Fruit fly (Drosophila melanogaster) whole organism, prepupa: ENCODE data around the gene CG10336.
A peak's percentile ranks its signal among the peaks of the same experiment; 100 is the strongest.

Experiments used
- Blimp-1 ChIP-seq: fragments of 200-800 bp; sonication (Bioruptor generic); optimal IDR thresholded peaks from 3 replicates; lab custom pipeline; 2017; ENCODE audit warnings: missing biosample characterization, missing genetic modification characterization, mild to moderate bottlenecking, moderate library complexity, missing genetic modification reagents
- CG10669 ChIP-seq: fragments of 200-800 bp; sonication (Bioruptor generic); optimal IDR thresholded peaks from 3 replicates; lab custom pipeline; 2018; ENCODE audit warnings: missing biosample characterization, mild to moderate bottlenecking, missing genetic modification characterization, moderate library complexity
- CG11294 ChIP-seq: fragments of 200-800 bp; sonication (Bioruptor generic); IDR thresholded peaks from 2 replicates; pipeline ENCODE4 v1.3.6; 2022; ENCODE audit warnings: missing biosample characterization, missing genetic modification characterization
- CG11762 ChIP-seq: fragments of 200-800 bp; sonication (Bioruptor generic); optimal IDR thresholded peaks from 3 replicates; lab custom pipeline; 2016; ENCODE audit warnings: missing biosample characterization, missing genetic modification characterization; ENCODE audit not compliant: insufficient read depth
- CG11902 ChIP-seq: fragments of 200-800 bp; sonication (Bioruptor generic); optimal IDR thresholded peaks from 3 replicates; lab custom pipeline; 2016; ENCODE audit warnings: missing biosample characterization, missing genetic modification characterization
- CG15336 ChIP-seq: fragments of 200-800 bp; sonication (Bioruptor generic); IDR thresholded peaks from 2 replicates; pipeline ENCODE4 v1.3.6; 2022; ENCODE audit warnings: missing biosample characterization, missing genetic modification characterization
- CG1621 ChIP-seq: fragments of 200-800 bp; sonication (Bioruptor generic); optimal IDR thresholded peaks from 3 replicates; lab custom pipeline; 2018; ENCODE audit warnings: missing biosample characterization, mild to moderate bottlenecking, missing genetic modification characterization
- CG16779 ChIP-seq: fragments of 200-800 bp; sonication (Bioruptor generic); optimal IDR thresholded peaks from 3 replicates; lab custom pipeline; 2017; ENCODE audit warnings: missing biosample characterization, mild to moderate bottlenecking, missing genetic modification characterization
- CG31627 ChIP-seq: fragments of 200-800 bp; sonication (Bioruptor generic); optimal IDR thresholded peaks from 3 replicates; lab custom pipeline; 2016; ENCODE audit warnings: missing biosample characterization, missing genetic modification characterization
- CG32006 ChIP-seq: fragments of 200-800 bp; sonication (Bioruptor generic); optimal IDR thresholded peaks from 3 replicates; lab custom pipeline; 2017; ENCODE audit warnings: missing biosample characterization, mild to moderate bottlenecking, missing genetic modification characterization
- CG3919 ChIP-seq: fragments of 200-800 bp; sonication (Bioruptor generic); optimal IDR thresholded peaks from 3 replicates; lab custom pipeline; 2016; ENCODE audit warnings: missing biosample characterization, missing genetic modification characterization
- CG4318 ChIP-seq: fragments of 200-800 bp; sonication (Bioruptor generic); optimal IDR thresholded peaks from 3 replicates; lab custom pipeline; 2017; ENCODE audit warnings: missing biosample characterization, mild to moderate bottlenecking, missing genetic modification characterization
- CG6163 ChIP-seq: fragments of 200-800 bp; sonication (Bioruptor generic); IDR thresholded peaks from 3 replicates; pipeline ENCODE4 v1.3.6; 2022; ENCODE audit warnings: missing biosample characterization, missing genetic modification characterization
- CG6792 ChIP-seq: fragments of 200-800 bp; sonication (Bioruptor generic); optimal IDR thresholded peaks from 3 replicates; lab custom pipeline; 2016; ENCODE audit warnings: missing biosample characterization, missing genetic modification characterization
- CG6808 ChIP-seq: fragments of 200-800 bp; sonication (Bioruptor generic); optimal IDR thresholded peaks from 3 replicates; lab custom pipeline; 2017; ENCODE audit warnings: missing biosample characterization, missing genetic modification characterization, mild to moderate bottlenecking, moderate library complexity, missing genetic modification reagents
- CG6854 ChIP-seq: fragments of 200-800 bp; sonication (Bioruptor generic); optimal IDR thresholded peaks from 2 replicates; lab custom pipeline; 2017; ENCODE audit warnings: missing biosample characterization, mild to moderate bottlenecking, missing genetic modification characterization
- CG8319 ChIP-seq: fragments of 200-800 bp; sonication (Bioruptor generic); optimal IDR thresholded peaks from 3 replicates; lab custom pipeline; 2016; ENCODE audit warnings: missing biosample characterization, missing genetic modification characterization
- CG8632 ChIP-seq: fragments of 200-800 bp; sonication (Bioruptor generic); optimal IDR thresholded peaks from 3 replicates; lab custom pipeline; 2016; ENCODE audit warnings: missing biosample characterization, missing genetic modification characterization
- CG9139 ChIP-seq: fragments of 200-800 bp; sonication (Bioruptor generic); optimal IDR thresholded peaks from 3 replicates; lab custom pipeline; 2017; ENCODE audit warnings: missing biosample characterization, mild to moderate bottlenecking, missing genetic modification characterization
- Eip75B ChIP-seq: fragments of 200-800 bp; sonication (Bioruptor generic); optimal IDR thresholded peaks from 3 replicates; lab custom pipeline; 2016; ENCODE audit warnings: missing biosample characterization, missing genetic modification characterization
- Eip93F ChIP-seq: fragments of 200-800 bp; sonication (Bioruptor generic); optimal IDR thresholded peaks from 2 replicates; lab custom pipeline; 2016; ENCODE audit warnings: missing biosample characterization, mild to moderate bottlenecking, missing genetic modification characterization
- Ets21C ChIP-seq: fragments of 200-800 bp; sonication (Bioruptor generic); optimal IDR thresholded peaks from 3 replicates; lab custom pipeline; 2016; ENCODE audit warnings: missing biosample characterization, missing genetic modification characterization
- Gug ChIP-seq: fragments of 200-800 bp; sonication (Bioruptor generic); IDR thresholded peaks from 2 replicates; pipeline ENCODE4 v1.3.6; 2022; ENCODE audit warnings: missing biosample characterization, missing genetic modification characterization
- Hr38 ChIP-seq: sonication (Bioruptor generic); optimal IDR thresholded peaks from 2 replicates; lab custom pipeline; 2016; ENCODE audit warnings: missing biosample characterization, missing genetic modification characterization
- Lpt ChIP-seq: fragments of 200-800 bp; sonication (Bioruptor generic); optimal IDR thresholded peaks from 3 replicates; lab custom pipeline; 2016; ENCODE audit warnings: missing biosample characterization, missing genetic modification characterization
- Met ChIP-seq: fragments of 200-800 bp; sonication (Bioruptor generic); optimal IDR thresholded peaks from 3 replicates; lab custom pipeline; 2016; ENCODE audit warnings: missing biosample characterization, missing genetic modification characterization
- OdsH ChIP-seq: fragments of 200-800 bp; sonication (Bioruptor generic); optimal IDR thresholded peaks from 3 replicates; lab custom pipeline; 2016; ENCODE audit warnings: missing biosample characterization, missing genetic modification characterization
- Sox102F ChIP-seq: fragments of 200-800 bp; sonication (Bioruptor generic); optimal IDR thresholded peaks from 2 replicates; lab custom pipeline; 2016; ENCODE audit warnings: missing biosample characterization, mild to moderate bottlenecking, missing genetic modification characterization
- Sox15 ChIP-seq: fragments of 200-800 bp; sonication (Bioruptor generic); optimal IDR thresholded peaks from 3 replicates; lab custom pipeline; 2016; ENCODE audit warnings: missing biosample characterization, missing genetic modification characterization
- achi ChIP-seq: fragments of 200-800 bp; sonication (Bioruptor generic); optimal IDR thresholded peaks from 3 replicates; lab custom pipeline; 2016; ENCODE audit warnings: missing biosample characterization, missing genetic modification characterization
- cyc ChIP-seq: fragments of 200-800 bp; sonication (Bioruptor generic); optimal IDR thresholded peaks from 3 replicates; lab custom pipeline; 2016; ENCODE audit warnings: missing biosample characterization, missing genetic modification characterization
- dsx ChIP-seq: fragments of 200-800 bp; optimal IDR thresholded peaks from 3 replicates; lab custom pipeline; 2019; ENCODE audit warnings: missing biosample characterization, mild to moderate bottlenecking, missing genetic modification characterization, moderate library complexity; ENCODE audit not compliant: poor library complexity, severe bottlenecking
- fd59A ChIP-seq: fragments of 200-800 bp; sonication (Bioruptor generic); optimal IDR thresholded peaks from 2 replicates; lab custom pipeline; 2017; ENCODE audit warnings: missing biosample characterization, mild to moderate bottlenecking, missing genetic modification characterization, missing genetic modification reagents
- fd85E ChIP-seq: fragments of 200-800 bp; sonication (Bioruptor generic); optimal IDR thresholded peaks from 3 replicates; lab custom pipeline; 2016; ENCODE audit warnings: missing biosample characterization, missing genetic modification characterization
- fkh ChIP-seq: fragments of 200-800 bp; sonication (Bioruptor generic); optimal IDR thresholded peaks from 3 replicates; lab custom pipeline; 2017; ENCODE audit warnings: missing biosample characterization, mild to moderate bottlenecking, missing genetic modification characterization, moderate library complexity
- net ChIP-seq: fragments of 200-800 bp; sonication (Bioruptor generic); optimal IDR thresholded peaks from 3 replicates; lab custom pipeline; 2016; ENCODE audit warnings: missing biosample characterization, missing genetic modification characterization
- pdm3 ChIP-seq: fragments of 200-800 bp; sonication (Bioruptor generic); optimal IDR thresholded peaks from 3 replicates; lab custom pipeline; 2016; ENCODE audit warnings: missing biosample characterization, missing genetic modification characterization
- salr ChIP-seq, 2 experiments: fragments of 200-800 bp; sonication (Bioruptor generic); optimal IDR thresholded peaks; 3 replicates each; lab custom pipeline; 2016 to 2018; ENCODE audit warnings: missing biosample characterization in 2 of 2, missing genetic modification characterization in 2 of 2, mild to moderate bottlenecking in 1 of 2
- spab ChIP-seq: fragments of 200-800 bp; sonication (Bioruptor generic); optimal IDR thresholded peaks from 2 replicates; lab custom pipeline; 2017; ENCODE audit warnings: missing biosample characterization, mild to moderate bottlenecking, missing genetic modification characterization, missing genetic modification reagents
- ss ChIP-seq, 2 experiments: fragments of 200-800 bp; sonication (Bioruptor generic); optimal IDR thresholded peaks; 2 replicates in 1 of 2; 3 replicates in 1 of 2; lab custom pipeline; 2017 to 2018; ENCODE audit warnings: mild to moderate bottlenecking in 2 of 2, missing biosample characterization in 2 of 2, missing genetic modification characterization in 2 of 2, moderate library complexity in 1 of 2
- svp ChIP-seq: fragments of 200-800 bp; sonication (Bioruptor generic); peaks from one replicate; lab custom pipeline; 2016; ENCODE audit warnings: missing biosample characterization, missing genetic modification characterization
- vri ChIP-seq: fragments of 200-800 bp; sonication (Bioruptor generic); optimal IDR thresholded peaks from 3 replicates; lab custom pipeline; 2016; ENCODE audit warnings: missing biosample characterization, mild to moderate bottlenecking, missing genetic modification characterization

Gene CG10336

dm6 chr2L:18647857-18648652 lies 41.3 kb upstream of the CG10336 start (continued):
- TF ChIP-seq CG16779 (tag; lab: Kevin White, UChicago) (no peak), Met (GFP tag; lab: Kevin White, UChicago) (peak; percentile 78), salr (GFP tag; optimal IDR thresholded peaks at IDR 0.05; lab: Kevin White, UChicago) (peak; percentile 23 to 56), cyc (peak; percentile 53), CG1621 (tag; lab: Kevin White, UChicago) (peak; percentile 47), CG6854 (no peak), OdsH (peak; percentile 74), CG3919 (peak; percentile 56), CG11902 (GFP tag; lab: Kevin White, UChicago) (peak; percentile 30), achi (peak; percentile 64), CG11762 (GFP tag; lab: Kevin White, UChicago) (no peak), CG31627 (peak; percentile 68), spab (GFP tag; lab: Kevin White, UChicago) (no peak), Sox102F (GFP tag; lab: Kevin White, UChicago) (peak; percentile 78), svp (GFP tag; lab: Kevin White, UChicago) (peak; percentile 79), net (GFP tag; lab: Kevin White, UChicago) (peak; percentile 47), Blimp-1 (no peak), CG9139 (peak; percentile 18), Sox15 (GFP tag; lab: Kevin White, UChicago) (peak; percentile 44), fd85E (no peak), CG8632 (GFP tag; lab: Kevin White, UChicago) (peak; percentile 56)

- TF ChIP-seq Blimp-1 (peak; percentile 90), OdsH (no peak), CG6163 (GFP tag; lab: Robert Waterston, UW) (peak; percentile 32; the same call in 1 of the 3 replicates), CG10669 (GFP tag; lab: Kevin White, UChicago) (no peak)
Observed at dm6 chr2L:18652663-18653327, 36.5 kb upstream of the CG10336 start, which contains the start of gene Cyp310a1. TSS of gene Cyp310a1 (minus strand) at chr2L:18653010.

- TF ChIP-seq CG6808 (GFP tag; lab: Kevin White, UChicago) (peak; percentile 73), Hr38 (no peak), Eip75B (GFP tag; lab: Kevin White, UChicago) (peak; percentile 76), CG31627 (peak; percentile 83), CG11294 (no peak), salr (GFP tag; optimal IDR thresholded peaks at IDR 0.05; lab: Kevin White, UChicago) (peak; percentile 43 to 62), CG11762 (GFP tag; lab: Kevin White, UChicago) (peak; percentile 75), Lpt (GFP tag; lab: Kevin White, UChicago) (no peak), CG3919 (peak; percentile 86), Sox102F (GFP tag; lab: Kevin White, UChicago) (peak; percentile 89), spab (GFP tag; lab: Kevin White, UChicago) (peak; percentile 79), pdm3 (peak; percentile 83), CG15336 (peak; percentile 68; the same call in 1 of the 2 replicates), Gug (GFP tag; lab: Robert Waterston, UW) (peak; percentile 35; the same call in 1 of the 2 replicates), Eip93F (GFP tag; lab: Kevin White, UChicago) (peak; percentile 61), CG8319 (peak; percentile 78), fd85E (no peak), dsx (GFP tag; lab: Kevin White, UChicago) (peak; percentile 85), ss (GFP tag; optimal IDR thresholded peaks at IDR 0.05; lab: Kevin White, UChicago) (peak; percentile 62 to 73), CG32006 (GFP tag; lab: Kevin White, UChicago) (peak; percentile 67), CG6792 (GFP tag; lab: Kevin White, UChicago) (peak; percentile 76), fkh (GFP tag; lab: Kevin White, UChicago) (no peak), cyc (peak; percentile 94), Ets21C (GFP tag; lab: Kevin White, UChicago) (peak; percentile 90), vri (GFP tag; lab: Kevin White, UChicago) (peak; percentile 86), CG10669 (GFP tag; lab: Kevin White, UChicago) (peak; percentile 85), CG8632 (GFP tag; lab: Kevin White, UChicago) (peak; percentile 61), CG1621 (tag; lab: Kevin White, UChicago) (peak; percentile 81), CG6854 (no peak), Met (GFP tag; lab: Kevin White, UChicago) (peak; percentile 81), CG11902 (GFP tag; lab: Kevin White, UChicago) (peak; percentile 78), fd59A (peak; percentile 70), CG4318 (GFP tag; lab: Kevin White, UChicago) (peak; percentile 29)
Observed at dm6 chr2L:18653328-18653675, 36.0 kb upstream of the CG10336 start.
